Worm (Caenorhabditis elegans) whole organism, L2 larva: ENCODE data around the gene daf-1.

Experiments
- R02D3.7 ChIP-seq: fragments of 150-350 bp; optimal IDR thresholded peaks from 2 replicates; lab custom pipeline; 2014; ENCODE audit warnings: missing biosample characterization, missing genetic modification characterization
- ZK546.5 ChIP-seq: sonication (generic microtip); optimal IDR thresholded peaks from 2 replicates; lab custom pipeline; 2017; ENCODE audit warnings: missing biosample characterization, missing genetic modification characterization
- ztf-11 ChIP-seq: sonication (generic microtip); optimal IDR thresholded peaks from 2 replicates; lab custom pipeline; 2017; ENCODE audit warnings: missing biosample characterization, missing genetic modification characterization

ce11 chrIV:162530-162929 lies 30.3 kb downstream of the daf-1 start, which contains the start of gene Y38C1AA.6:
- TF ChIP-seq R02D3.7, result no peak
- no peak for TF ChIP-seq ztf-11 (tag; lab: Kevin White, UChicago)
- no peak for TF ChIP-seq ZK546.5
